Fruit fly (Drosophila melanogaster) whole organism, adult: ENCODE results near the gene M6.
A peak's percentile ranks its signal among the peaks of the same experiment; 100 is the strongest.

Source experiments
- CG1620 ChIP-seq: fragments of 200-800 bp; sonication (Bioruptor generic); optimal IDR thresholded peaks from 2 replicates; lab custom pipeline; 2016; ENCODE audit warnings: missing biosample characterization, missing genetic modification characterization
- CG33017 ChIP-seq: fragments of 200-800 bp; sonication (Bioruptor generic); optimal IDR thresholded peaks from 2 replicates; lab custom pipeline; 2018; ENCODE audit warnings: missing biosample characterization, mild to moderate bottlenecking, missing genetic modification characterization, moderate library complexity
- CG5204 ChIP-seq: fragments of 200-800 bp; sonication (Bioruptor generic); optimal IDR thresholded peaks from 2 replicates; lab custom pipeline; 2016; ENCODE audit warnings: missing biosample characterization, missing genetic modification characterization
- Hr96 ChIP-seq: fragments of 200-800 bp; sonication (Bioruptor generic); optimal IDR thresholded peaks from 2 replicates; lab custom pipeline; 2016; ENCODE audit warnings: missing biosample characterization, missing genetic modification characterization
- kay ChIP-seq: fragments of 200-800 bp; sonication (Bioruptor generic); peaks from one replicate; lab custom pipeline; 2016; ENCODE audit warnings: missing biosample characterization, missing genetic modification characterization, borderline replicate concordance

DNA sequence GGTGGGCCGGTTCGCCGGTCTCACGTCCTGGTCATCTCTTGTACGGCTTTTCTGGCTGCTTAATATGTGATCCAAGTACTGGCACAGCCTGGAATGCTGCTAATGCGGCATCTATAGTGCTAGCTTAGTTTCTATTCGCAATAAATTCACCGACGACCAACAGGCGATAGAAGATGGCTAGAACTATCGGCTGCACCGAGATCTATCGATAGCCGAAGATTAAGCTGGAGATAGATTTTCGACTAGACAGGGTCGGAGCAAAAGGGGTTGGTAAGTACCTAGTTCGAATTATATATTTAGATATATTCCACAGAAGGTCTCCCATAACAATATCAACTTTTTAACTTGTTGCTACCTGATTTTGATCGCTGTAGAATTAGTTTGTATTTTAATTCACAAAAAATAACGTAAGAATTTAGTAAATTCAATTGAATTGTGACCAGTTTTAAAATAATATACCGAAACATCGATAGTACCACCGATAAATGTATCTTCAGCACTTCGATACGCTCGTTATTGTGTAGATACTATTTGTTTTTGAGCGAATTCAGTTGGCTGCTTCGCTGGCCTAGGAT, at the start of gene M6, which contains the start of gene Glg1:
- no peak for TF ChIP-seq CG5204
- peak; percentile 79 for TF ChIP-seq Hr96 (GFP tag; lab: Kevin White, UChicago)
- TF ChIP-seq kay (GFP tag; lab: Kevin White, UChicago), result no peak
- peak; percentile 53 for TF ChIP-seq CG33017 (tag; lab: Kevin White, UChicago)
- TF ChIP-seq CG1620 (GFP tag; lab: Kevin White, UChicago), result peak; percentile 61
